Worm (Caenorhabditis elegans) whole organism, L2 larva: ENCODE measurements around the gene dop-1.

Experiments
- ceh-16 ChIP-seq: fragments of 150-350 bp; optimal IDR thresholded peaks from 2 replicates; lab custom pipeline; 2014; ENCODE audit warnings: missing biosample characterization, missing genetic modification characterization
- sem-4 ChIP-seq: fragments of 150-350 bp; optimal IDR thresholded peaks from 2 replicates; lab custom pipeline; 2014; ENCODE audit warnings: missing biosample characterization, missing genetic modification reagents, missing genetic modification characterization
- snpc-4 ChIP-seq: fragments of 150-350 bp; optimal IDR thresholded peaks from 2 replicates; lab custom pipeline; 2014; ENCODE audit warnings: missing biosample characterization, missing genetic modification characterization

DNA sequence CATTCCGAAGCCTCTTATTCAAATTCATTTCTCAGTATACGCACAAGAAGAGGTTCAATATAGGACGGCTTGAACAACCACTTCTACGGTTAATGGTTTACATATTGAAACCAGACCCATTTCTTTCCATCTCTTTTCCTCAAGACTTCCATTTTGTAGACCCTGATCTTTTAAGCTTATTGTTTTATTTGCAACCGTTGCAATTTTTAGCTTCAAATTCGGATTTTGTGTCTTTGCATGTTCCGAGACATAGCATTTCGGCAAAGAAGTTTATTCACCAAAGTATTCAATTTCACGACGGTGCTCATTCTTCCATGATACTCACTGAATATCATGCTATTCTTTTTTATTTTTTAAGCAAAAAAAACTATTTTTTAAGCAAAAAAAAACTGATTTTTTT lies 47.6 kb upstream of the dop-1 start, which contains the start of gene nmur-3:
- no peak for TF ChIP-seq sem-4 (tag; lab: Kevin White, UChicago)
- no peak for TF ChIP-seq ceh-16 (tag; lab: Kevin White, UChicago)
- no peak for TF ChIP-seq snpc-4 (tag; lab: Kevin White, UChicago)
